Fruit fly (Drosophila melanogaster) whole organism, prepupa: Measurements from ENCODE around the gene CG10513.

ENCODE experiments used
- Blimp-1 ChIP-seq: fragments of 200-800 bp; sonication (Bioruptor generic); optimal IDR thresholded peaks from 3 replicates; lab custom pipeline; 2017; ENCODE audit warnings: missing biosample characterization, missing genetic modification characterization, mild to moderate bottlenecking, moderate library complexity, missing genetic modification reagents
- CG10631 ChIP-seq: fragments of 200-800 bp; sonication (Bioruptor generic); optimal IDR thresholded peaks from 2 replicates; lab custom pipeline; 2016; ENCODE audit warnings: missing biosample characterization, missing genetic modification characterization
- CG10669 ChIP-seq: fragments of 200-800 bp; sonication (Bioruptor generic); optimal IDR thresholded peaks from 3 replicates; lab custom pipeline; 2018; ENCODE audit warnings: missing biosample characterization, mild to moderate bottlenecking, missing genetic modification characterization, moderate library complexity
- CG11294 ChIP-seq: fragments of 200-800 bp; sonication (Bioruptor generic); IDR thresholded peaks from 2 replicates; pipeline ENCODE4 v1.3.6; 2022; ENCODE audit warnings: missing biosample characterization, missing genetic modification characterization
- CG11902 ChIP-seq: fragments of 200-800 bp; sonication (Bioruptor generic); optimal IDR thresholded peaks from 3 replicates; lab custom pipeline; 2016; ENCODE audit warnings: missing biosample characterization, missing genetic modification characterization
- CG16779 ChIP-seq: fragments of 200-800 bp; sonication (Bioruptor generic); optimal IDR thresholded peaks from 3 replicates; lab custom pipeline; 2017; ENCODE audit warnings: missing biosample characterization, mild to moderate bottlenecking, missing genetic modification characterization
- CG3032 ChIP-seq: fragments of 200-800 bp; optimal IDR thresholded peaks from 2 replicates; lab custom pipeline; 2019; ENCODE audit warnings: missing biosample characterization, mild to moderate bottlenecking, missing genetic modification characterization, moderate library complexity
- CG31627 ChIP-seq: fragments of 200-800 bp; sonication (Bioruptor generic); optimal IDR thresholded peaks from 3 replicates; lab custom pipeline; 2016; ENCODE audit warnings: missing biosample characterization, missing genetic modification characterization
- CG6163 ChIP-seq: fragments of 200-800 bp; sonication (Bioruptor generic); IDR thresholded peaks from 3 replicates; pipeline ENCODE4 v1.3.6; 2022; ENCODE audit warnings: missing biosample characterization, missing genetic modification characterization
- CG6276 ChIP-seq: fragments of 200-800 bp; sonication (Bioruptor generic); optimal IDR thresholded peaks from 2 replicates; lab custom pipeline; 2017; ENCODE audit warnings: missing biosample characterization, mild to moderate bottlenecking, missing genetic modification characterization
- CG6792 ChIP-seq: fragments of 200-800 bp; sonication (Bioruptor generic); optimal IDR thresholded peaks from 3 replicates; lab custom pipeline; 2016; ENCODE audit warnings: missing biosample characterization, missing genetic modification characterization
- CG6808 ChIP-seq: fragments of 200-800 bp; sonication (Bioruptor generic); optimal IDR thresholded peaks from 3 replicates; lab custom pipeline; 2017; ENCODE audit warnings: missing biosample characterization, missing genetic modification characterization, mild to moderate bottlenecking, moderate library complexity, missing genetic modification reagents
- CG6854 ChIP-seq: fragments of 200-800 bp; sonication (Bioruptor generic); optimal IDR thresholded peaks from 2 replicates; lab custom pipeline; 2017; ENCODE audit warnings: missing biosample characterization, mild to moderate bottlenecking, missing genetic modification characterization
- CG7368 ChIP-seq: fragments of 200-800 bp; sonication (Bioruptor generic); optimal IDR thresholded peaks from 3 replicates; lab custom pipeline; 2016; ENCODE audit warnings: missing biosample characterization, missing genetic modification characterization
- CG8319 ChIP-seq: fragments of 200-800 bp; sonication (Bioruptor generic); optimal IDR thresholded peaks from 3 replicates; lab custom pipeline; 2016; ENCODE audit warnings: missing biosample characterization, missing genetic modification characterization
- Eip75B ChIP-seq: fragments of 200-800 bp; sonication (Bioruptor generic); optimal IDR thresholded peaks from 3 replicates; lab custom pipeline; 2016; ENCODE audit warnings: missing biosample characterization, missing genetic modification characterization
- Eip93F ChIP-seq: fragments of 200-800 bp; sonication (Bioruptor generic); optimal IDR thresholded peaks from 2 replicates; lab custom pipeline; 2016; ENCODE audit warnings: missing biosample characterization, mild to moderate bottlenecking, missing genetic modification characterization
- Hr38 ChIP-seq: sonication (Bioruptor generic); optimal IDR thresholded peaks from 2 replicates; lab custom pipeline; 2016; ENCODE audit warnings: missing biosample characterization, missing genetic modification characterization
- Hr39 ChIP-seq: fragments of 200-800 bp; sonication (Bioruptor generic); optimal IDR thresholded peaks from 2 replicates; lab custom pipeline; 2016; ENCODE audit warnings: missing biosample characterization, missing genetic modification characterization
- Hr4 ChIP-seq: fragments of 200-800 bp; sonication (Bioruptor generic); optimal IDR thresholded peaks from 3 replicates; lab custom pipeline; 2016; ENCODE audit warnings: missing biosample characterization, missing genetic modification characterization
- Lpt ChIP-seq: fragments of 200-800 bp; sonication (Bioruptor generic); optimal IDR thresholded peaks from 3 replicates; lab custom pipeline; 2016; ENCODE audit warnings: missing biosample characterization, missing genetic modification characterization
- Met ChIP-seq: fragments of 200-800 bp; sonication (Bioruptor generic); optimal IDR thresholded peaks from 3 replicates; lab custom pipeline; 2016; ENCODE audit warnings: missing biosample characterization, missing genetic modification characterization
- Smox ChIP-seq: fragments of 200-800 bp; sonication (Bioruptor generic); optimal IDR thresholded peaks from 3 replicates; lab custom pipeline; 2016; ENCODE audit warnings: missing biosample characterization, missing genetic modification characterization
- Sox102F ChIP-seq: fragments of 200-800 bp; sonication (Bioruptor generic); optimal IDR thresholded peaks from 2 replicates; lab custom pipeline; 2016; ENCODE audit warnings: missing biosample characterization, mild to moderate bottlenecking, missing genetic modification characterization
- Sox14 ChIP-seq: fragments of 200-800 bp; sonication (Bioruptor generic); optimal IDR thresholded peaks from 3 replicates; lab custom pipeline; 2016; ENCODE audit warnings: missing biosample characterization, missing genetic modification characterization
- Sox15 ChIP-seq: fragments of 200-800 bp; sonication (Bioruptor generic); optimal IDR thresholded peaks from 3 replicates; lab custom pipeline; 2016; ENCODE audit warnings: missing biosample characterization, missing genetic modification characterization
- achi ChIP-seq: fragments of 200-800 bp; sonication (Bioruptor generic); optimal IDR thresholded peaks from 3 replicates; lab custom pipeline; 2016; ENCODE audit warnings: missing biosample characterization, missing genetic modification characterization
- dsx ChIP-seq: fragments of 200-800 bp; optimal IDR thresholded peaks from 3 replicates; lab custom pipeline; 2019; ENCODE audit warnings: missing biosample characterization, mild to moderate bottlenecking, missing genetic modification characterization, moderate library complexity; ENCODE audit not compliant: poor library complexity, severe bottlenecking
- eg ChIP-seq: fragments of 200-800 bp; sonication (Bioruptor generic); IDR thresholded peaks from 3 replicates; pipeline ENCODE4 v1.3.6; 2022; ENCODE audit warnings: missing biosample characterization, missing genetic modification characterization
- esn ChIP-seq: fragments of 200-800 bp; sonication (Bioruptor generic); optimal IDR thresholded peaks from 2 replicates; lab custom pipeline; 2016; ENCODE audit warnings: missing biosample characterization, mild to moderate bottlenecking, missing genetic modification characterization, moderate library complexity
- fd59A ChIP-seq: fragments of 200-800 bp; sonication (Bioruptor generic); optimal IDR thresholded peaks from 2 replicates; lab custom pipeline; 2017; ENCODE audit warnings: missing biosample characterization, mild to moderate bottlenecking, missing genetic modification characterization, missing genetic modification reagents
- fkh ChIP-seq: fragments of 200-800 bp; sonication (Bioruptor generic); optimal IDR thresholded peaks from 3 replicates; lab custom pipeline; 2017; ENCODE audit warnings: missing biosample characterization, mild to moderate bottlenecking, missing genetic modification characterization, moderate library complexity
- lz ChIP-seq: fragments of 200-800 bp; sonication (Bioruptor generic); optimal IDR thresholded peaks from 3 replicates; lab custom pipeline; 2016; ENCODE audit warnings: missing biosample characterization, missing genetic modification characterization
- net ChIP-seq: fragments of 200-800 bp; sonication (Bioruptor generic); optimal IDR thresholded peaks from 3 replicates; lab custom pipeline; 2016; ENCODE audit warnings: missing biosample characterization, missing genetic modification characterization
- pdm3 ChIP-seq: fragments of 200-800 bp; sonication (Bioruptor generic); optimal IDR thresholded peaks from 3 replicates; lab custom pipeline; 2016; ENCODE audit warnings: missing biosample characterization, missing genetic modification characterization
- ss ChIP-seq, 2 experiments: fragments of 200-800 bp; sonication (Bioruptor generic); optimal IDR thresholded peaks; 2 replicates in 1 of 2; 3 replicates in 1 of 2; lab custom pipeline; 2017 to 2018; ENCODE audit warnings: mild to moderate bottlenecking in 2 of 2, missing biosample characterization in 2 of 2, missing genetic modification characterization in 2 of 2, moderate library complexity in 1 of 2
- svp ChIP-seq: fragments of 200-800 bp; sonication (Bioruptor generic); peaks from one replicate; lab custom pipeline; 2016; ENCODE audit warnings: missing biosample characterization, missing genetic modification characterization
- vri ChIP-seq: fragments of 200-800 bp; sonication (Bioruptor generic); optimal IDR thresholded peaks from 3 replicates; lab custom pipeline; 2016; ENCODE audit warnings: missing biosample characterization, mild to moderate bottlenecking, missing genetic modification characterization

Gene CG10513

dm6 chr3R:25283209-25283670 is 6.2 kb upstream of the CG10513 start, which contains the start of gene CG31300:
TSS of gene CG31300 (plus strand) at chr3R:25283620.
- TF ChIP-seq achi (no peak), CG10631 (GFP tag; lab: Kevin White, UChicago) (no peak), CG3032 (tag; lab: Kevin White, UChicago) (no peak), CG6808 (no peak), Blimp-1 (GFP tag; lab: Kevin White, UChicago) (no peak), Hr38 (no peak), Eip75B (no peak), Smox (GFP tag; lab: Kevin White, UChicago) (no peak), esn (no peak), net (GFP tag; lab: Kevin White, UChicago) (no peak), Hr4 (GFP tag; lab: Kevin White, UChicago) (no peak), CG6854 (GFP tag; lab: Kevin White, UChicago) (no peak)

- TF ChIP-seq vri (GFP tag; lab: Kevin White, UChicago) (peak; percentile 46), CG11902 (no peak), Sox15 (GFP tag; lab: Kevin White, UChicago) (no peak), CG6792 (GFP tag; lab: Kevin White, UChicago) (no peak), net (GFP tag; lab: Kevin White, UChicago) (no peak), CG10669 (GFP tag; lab: Kevin White, UChicago) (no peak), CG6163 (GFP tag; lab: Robert Waterston, UW) (no peak), svp (peak; percentile 46), fkh (GFP tag; lab: Kevin White, UChicago) (peak; percentile 90), ss (GFP tag; optimal IDR thresholded peaks at IDR 0.05; lab: Kevin White, UChicago) (no peak), CG8319 (GFP tag; lab: Kevin White, UChicago) (no peak), dsx (GFP tag; lab: Kevin White, UChicago) (no peak), CG31627 (GFP tag; lab: Kevin White, UChicago) (no peak), eg (GFP tag; lab: Robert Waterston, UW) (no peak), esn (no peak), Sox102F (peak; percentile 23), Hr38 (no peak), achi (no peak), CG7368 (GFP tag; lab: Kevin White, UChicago) (no peak), Eip75B (no peak), CG11294 (no peak), CG6276 (GFP tag; lab: Kevin White, UChicago) (no peak), Lpt (no peak), Sox14 (no peak), lz (GFP tag; lab: Kevin White, UChicago) (no peak), fd59A (GFP tag; lab: Kevin White, UChicago) (no peak), pdm3 (GFP tag; lab: Kevin White, UChicago) (no peak)
These were observed 4.2 kb upstream of the CG10513 start, which contains the start of gene CG11892 for dm6 chr3R:25281165-25281564. TSS of gene CG11892 (plus strand) at chr3R:25281548.

- peak; percentile 26 for TF ChIP-seq svp
- peak; percentile 4 for TF ChIP-seq Sox102F
- TF ChIP-seq Hr39: no peak
- no peak for TF ChIP-seq CG8319 (GFP tag; lab: Kevin White, UChicago)
- TF ChIP-seq achi: peak; percentile 12
- peak; percentile 23 for TF ChIP-seq vri (GFP tag; lab: Kevin White, UChicago)
- no peak for TF ChIP-seq Smox (GFP tag; lab: Kevin White, UChicago)
These were observed 2.9 kb upstream of the CG10513 start, which contains the start of gene CG10514 for dm6 chr3R:25279796-25280350. TSS of gene CG10514 (minus strand) at chr3R:25279846.

- peak; percentile 63 for TF ChIP-seq vri (GFP tag; lab: Kevin White, UChicago)
- TF ChIP-seq dsx (GFP tag; lab: Kevin White, UChicago): no peak
- TF ChIP-seq Eip93F (GFP tag; lab: Kevin White, UChicago): no peak
- TF ChIP-seq CG6792 (GFP tag; lab: Kevin White, UChicago): no peak
- TF ChIP-seq fkh (GFP tag; lab: Kevin White, UChicago): peak; percentile 71
- TF ChIP-seq CG16779 (tag; lab: Kevin White, UChicago): peak; percentile 2
- no peak for TF ChIP-seq Met (GFP tag; lab: Kevin White, UChicago)
These were observed 1.7 kb downstream of the CG10513 start for dm6 chr3R:25275276-25275675.
